Fruit fly (Drosophila melanogaster): Measurements from ENCODE around the gene CG31808.
A peak's percentile ranks its signal among the peaks of the same experiment; 100 is the strongest.

The CG31808 gene

DNA sequence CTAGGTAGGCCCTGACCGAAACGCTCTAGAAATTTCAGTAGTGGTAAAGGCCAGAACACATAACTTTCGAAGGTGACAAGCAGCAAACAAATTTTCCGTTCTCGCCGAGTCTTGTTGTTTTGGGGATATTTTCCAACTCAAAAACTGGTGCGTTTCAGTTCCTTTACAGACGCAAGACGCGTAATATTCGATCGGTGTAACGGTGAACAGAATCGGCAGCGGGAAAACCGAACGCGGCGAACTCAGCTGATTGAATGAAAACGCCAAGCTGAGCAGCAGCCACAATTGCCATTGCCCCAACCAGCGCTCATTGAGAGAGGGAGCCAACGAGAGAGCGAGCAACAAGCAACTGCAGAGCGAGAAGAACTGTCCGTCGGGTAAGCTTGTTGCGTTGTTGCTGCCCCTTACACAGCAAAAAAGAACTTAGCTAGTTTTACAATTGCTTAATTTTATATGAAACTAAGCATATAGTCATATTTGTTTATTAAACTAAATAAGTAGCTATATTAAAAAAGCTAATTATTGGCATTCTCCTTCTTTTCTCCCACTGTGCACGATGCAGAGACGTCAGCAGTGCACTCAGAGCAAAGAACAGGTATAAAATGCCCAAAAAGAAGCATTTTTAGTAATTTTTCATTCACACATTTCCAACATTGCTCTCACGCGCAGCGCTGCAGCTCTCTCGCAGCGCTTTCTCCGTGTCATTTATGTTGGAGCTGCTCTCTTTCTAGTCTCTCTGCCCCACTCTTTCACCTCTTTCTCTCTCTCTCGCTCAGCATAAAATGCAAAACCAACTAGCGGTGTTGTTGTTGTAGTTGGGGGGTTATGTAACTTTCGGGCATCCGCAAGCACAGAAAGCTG is at the start of gene CG31808, which contains the start of gene Cyt-c-d:
TSS of gene CG31808 (minus strand) at position 355 of the 861 bp plus-strand sequence.
TSS of gene Cyt-c-d (plus strand) at position 51 of the 861 bp plus-strand sequence.
- TF ChIP-seq CG8301 (tag; optimal IDR thresholded peaks at IDR 0.05): peak; percentile 99
- peak; percentile 98 for TF ChIP-seq Pif1B (GFP tag; optimal IDR thresholded peaks at IDR 0.05)
- TF ChIP-seq CG14655 (GFP tag; optimal IDR thresholded peaks at IDR 0.05): peak; percentile 99
- TF ChIP-seq Ets98B (GFP tag; IDR thresholded peaks at IDR 0.05): peak; percentile 99
- peak; percentile 95 for TF ChIP-seq CG10348 (GFP tag; IDR thresholded peaks at IDR 0.05)
- peak; percentile 95 for TF ChIP-seq CG9948 (tag; optimal IDR thresholded peaks at IDR 0.05)
- peak; percentile 95 for TF ChIP-seq CG17806 (tag; optimal IDR thresholded peaks at IDR 0.05)
- TF ChIP-seq Pif1A (GFP tag; optimal IDR thresholded peaks at IDR 0.05): peak; percentile 98
- peak; percentile 96 for TF ChIP-seq Snoo (tag; optimal IDR thresholded peaks at IDR 0.05)
- peak; percentile 93 for TF ChIP-seq CG34367 (tag; optimal IDR thresholded peaks at IDR 0.05)
- TF ChIP-seq CG8159 (tag; optimal IDR thresholded peaks at IDR 0.05): peak; percentile 94
- TF ChIP-seq EcR (GFP tag; optimal IDR thresholded peaks at IDR 0.05): peak; percentile 32
- TF ChIP-seq CG32121 (GFP tag; IDR thresholded peaks at IDR 0.05): peak; percentile 99
- peak; percentile 94 for TF ChIP-seq CG15710 (tag; optimal IDR thresholded peaks at IDR 0.05)
- no peak; the same call in 2 of the 3 replicates for TF ChIP-seq CG4496 (GFP tag; IDR thresholded peaks at IDR 0.05)
- TF ChIP-seq CG13204 (GFP tag; optimal IDR thresholded peaks at IDR 0.05): peak; percentile 82
- TF ChIP-seq CG12605 (GFP tag; IDR thresholded peaks at IDR 0.05): peak; percentile 99
- TF ChIP-seq gl (tag; optimal IDR thresholded peaks at IDR 0.05): peak; percentile 85
- TF ChIP-seq fd96Ca (GFP tag; IDR thresholded peaks at IDR 0.05): peak; percentile 99
- TF ChIP-seq rn (GFP tag; IDR thresholded peaks at IDR 0.05): peak; percentile 97
- TF ChIP-seq D1 (tag; optimal IDR thresholded peaks at IDR 0.05): peak; percentile 89

DNA sequence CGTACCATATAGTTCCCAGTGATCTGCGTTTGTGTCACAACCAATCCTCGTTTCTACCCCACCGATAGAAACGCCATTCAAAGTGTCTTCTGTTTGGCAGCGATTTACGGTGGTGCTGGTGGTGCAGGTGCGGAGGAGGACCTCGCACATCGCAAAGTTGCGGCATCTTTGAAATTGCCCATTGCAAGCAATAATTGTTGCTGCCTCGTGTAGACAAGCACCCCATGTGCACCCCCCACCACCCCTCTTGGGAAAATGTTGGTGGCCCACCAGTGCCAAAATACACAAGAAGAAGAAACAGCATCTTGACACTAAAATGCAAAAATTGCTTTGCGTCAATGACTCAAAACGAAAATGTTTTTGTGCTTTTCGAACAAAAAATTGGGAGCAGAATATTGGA is 48.5 kb upstream of the CG31808 start:
- TF ChIP-seq CG32121 (GFP tag; IDR thresholded peaks at IDR 0.05) (peak; percentile 79), CG8301 (tag; optimal IDR thresholded peaks at IDR 0.05) (no peak)

DNA sequence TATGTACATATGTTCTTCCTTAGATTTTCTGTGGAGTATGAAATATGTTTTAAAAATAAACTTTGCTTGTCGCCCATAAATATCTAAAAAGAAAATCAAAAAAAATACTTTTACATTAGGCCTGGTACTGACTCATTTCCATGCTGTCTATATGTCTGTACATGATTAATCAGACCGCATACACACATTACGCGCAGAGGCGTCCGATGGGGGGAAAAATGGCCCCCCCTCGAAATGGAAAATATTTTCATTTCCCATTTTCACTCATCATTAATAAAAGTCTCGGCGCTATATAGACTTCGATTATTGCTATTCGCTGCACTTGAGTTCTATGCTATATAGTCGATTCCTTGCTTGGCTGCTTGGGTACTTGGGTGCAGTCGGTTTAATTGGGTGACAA is 45.9 kb upstream of the CG31808 start:
- no peak for TF ChIP-seq CG14655 (GFP tag; optimal IDR thresholded peaks at IDR 0.05)
- TF ChIP-seq CG4496 (GFP tag; IDR thresholded peaks at IDR 0.05): no peak
- no peak for TF ChIP-seq Pif1A (GFP tag; optimal IDR thresholded peaks at IDR 0.05)
- no peak for TF ChIP-seq D1 (tag; optimal IDR thresholded peaks at IDR 0.05)
- no peak for TF ChIP-seq CG10348 (GFP tag; IDR thresholded peaks at IDR 0.05)

DNA sequence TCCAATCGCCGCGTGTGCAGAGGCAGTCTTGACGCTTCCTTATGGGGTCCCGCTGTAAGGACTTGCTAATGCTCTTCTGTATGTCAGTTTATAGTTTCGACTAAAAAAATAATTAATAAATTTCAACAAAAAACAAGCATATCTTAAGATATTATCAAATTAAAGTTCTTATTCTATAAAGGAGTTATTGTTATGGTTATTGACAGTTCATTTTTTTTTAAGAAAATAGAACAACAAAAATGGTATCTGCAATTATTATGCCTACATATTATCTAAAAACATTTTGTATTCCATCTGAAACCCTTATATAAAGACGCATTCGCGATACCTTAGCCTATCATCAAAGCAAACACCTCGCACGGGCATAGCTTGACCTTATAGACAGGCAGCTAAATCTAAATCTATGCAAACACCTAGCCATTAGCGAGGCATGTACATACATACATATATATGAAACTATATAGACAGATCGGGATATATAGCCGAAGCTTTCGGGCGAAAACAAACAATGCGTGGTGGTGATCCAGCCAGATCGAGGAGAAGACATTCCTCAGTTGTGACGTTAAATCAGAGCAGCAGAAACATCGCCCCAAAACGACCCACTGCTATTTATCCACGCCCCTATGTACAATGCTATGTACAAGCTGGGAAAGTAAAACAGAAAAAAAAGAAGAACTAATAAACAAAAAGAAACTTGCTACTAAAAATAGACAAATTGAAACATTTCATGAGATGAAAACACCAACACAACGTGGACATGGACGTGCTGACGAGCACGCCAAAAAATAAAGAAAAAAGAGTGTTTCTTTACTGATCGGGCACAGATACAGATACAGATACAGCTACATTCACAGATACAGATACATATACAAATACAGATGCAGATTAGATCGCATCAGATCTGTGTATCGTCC is 44.8 kb upstream of the CG31808 start, which contains the start of gene ppk17:
TSS of gene ppk17 (minus strand) at position 51 of the 914 bp plus-strand sequence.
- TF ChIP-seq EcR (GFP tag; optimal IDR thresholded peaks at IDR 0.05) (no peak), CG32121 (GFP tag; IDR thresholded peaks at IDR 0.05) (peak; percentile 69), CG12605 (GFP tag; IDR thresholded peaks at IDR 0.05) (peak; percentile 25; the same call in 1 of the 2 replicates), CG8301 (tag; optimal IDR thresholded peaks at IDR 0.05) (peak; percentile 22), Ets98B (GFP tag; IDR thresholded peaks at IDR 0.05) (peak; percentile 55; the same call in 1 of the 2 replicates), CG4496 (GFP tag; IDR thresholded peaks at IDR 0.05) (peak; percentile 50; the same call in 1 of the 3 replicates), gl (tag; optimal IDR thresholded peaks at IDR 0.05) (no peak), rn (GFP tag; IDR thresholded peaks at IDR 0.05) (no peak), D1 (tag; optimal IDR thresholded peaks at IDR 0.05) (no peak), CG14655 (GFP tag; optimal IDR thresholded peaks at IDR 0.05) (peak; percentile 52)

dm6 chr2L:16754074-16754473 is 38.1 kb upstream of the CG31808 start, which contains the start of gene yellow-b:
yellow-b (plus strand) TSS chr2L:16754336.
- no peak for TF ChIP-seq CG10348 (GFP tag; IDR thresholded peaks at IDR 0.05)
- TF ChIP-seq CG4496 (GFP tag; IDR thresholded peaks at IDR 0.05): no peak
- no peak for TF ChIP-seq CG17806 (tag; optimal IDR thresholded peaks at IDR 0.05)
- TF ChIP-seq Pif1A (GFP tag; optimal IDR thresholded peaks at IDR 0.05): no peak

- TF ChIP-seq D1 (tag; optimal IDR thresholded peaks at IDR 0.05) (no peak), CG10348 (GFP tag; IDR thresholded peaks at IDR 0.05) (no peak), CG14655 (GFP tag; optimal IDR thresholded peaks at IDR 0.05) (no peak)
Measured at dm6 chr2L:16752340-16752739, 36.3 kb upstream of the CG31808 start.
